Fruit fly (Drosophila melanogaster) whole organism, embryonic: ENCODE data around the gene CG34148.

Experiments
- BtbVII ChIP-seq: fragments of 200-800 bp; sonication (Bioruptor generic); optimal IDR thresholded peaks from 3 replicates; lab custom pipeline; 2017; ENCODE audit warnings: missing biosample characterization, mild to moderate bottlenecking, missing genetic modification characterization
- C15 ChIP-seq: fragments of 200-800 bp; sonication (Bioruptor generic); IDR thresholded peaks from 3 replicates; pipeline ENCODE4 v1.3.6; 2022; ENCODE audit warnings: missing biosample characterization, missing genetic modification characterization
- CG11456 ChIP-seq: fragments of 200-800 bp; sonication (Bioruptor generic); IDR thresholded peaks from 3 replicates; pipeline ENCODE4 v1.3.6; 2022; ENCODE audit warnings: missing biosample characterization, missing genetic modification characterization
- CG12104 ChIP-seq: fragments of 200-800 bp; sonication (Bioruptor generic); optimal IDR thresholded peaks from 3 replicates; lab custom pipeline; 2016; ENCODE audit warnings: missing biosample characterization, missing genetic modification characterization
- CG12659 ChIP-seq: fragments of 200-800 bp; sonication (Bioruptor generic); optimal IDR thresholded peaks from 3 replicates; lab custom pipeline; 2017; ENCODE audit warnings: mild to moderate bottlenecking, missing biosample characterization, missing genetic modification reagents, missing genetic modification characterization
- CG12769 ChIP-seq: fragments of 200-800 bp; sonication (Bioruptor generic); optimal IDR thresholded peaks from 2 replicates; lab custom pipeline; 2019; ENCODE audit warnings: missing biosample characterization, mild to moderate bottlenecking, missing genetic modification characterization, moderate library complexity
- CG14050 ChIP-seq: fragments of 200-800 bp; sonication (Bioruptor generic); IDR thresholded peaks from 3 replicates; pipeline ENCODE4 v1.3.6; 2022; ENCODE audit warnings: missing biosample characterization, missing genetic modification characterization
- CG14710 ChIP-seq: fragments of 200-800 bp; sonication (Bioruptor generic); optimal IDR thresholded peaks from 3 replicates; lab custom pipeline; 2019; ENCODE audit warnings: missing biosample characterization, mild to moderate bottlenecking, missing genetic modification characterization, moderate library complexity
- CG15073 ChIP-seq: fragments of 200-800 bp; sonication (Bioruptor generic); optimal IDR thresholded peaks from 2 replicates; lab custom pipeline; 2016; ENCODE audit warnings: missing biosample characterization, missing genetic modification characterization
- CG16779 ChIP-seq: fragments of 200-800 bp; sonication (Bioruptor generic); IDR thresholded peaks from 2 replicates; pipeline ENCODE4 v1.3.6; 2022; ENCODE audit warnings: missing biosample characterization, missing genetic modification characterization
- CG17568 ChIP-seq: fragments of 200-800 bp; sonication (Bioruptor generic); optimal IDR thresholded peaks from 2 replicates; lab custom pipeline; 2018; ENCODE audit warnings: missing biosample characterization, mild to moderate bottlenecking, missing genetic modification characterization, moderate library complexity
- CG17829 ChIP-seq: fragments of 200-800 bp; optimal IDR thresholded peaks from 2 replicates; lab custom pipeline; 2019; ENCODE audit warnings: missing biosample characterization, mild to moderate bottlenecking, missing genetic modification characterization, moderate library complexity
- CG2129 ChIP-seq: fragments of 200-800 bp; sonication (Bioruptor generic); IDR thresholded peaks from 2 replicates; pipeline ENCODE4 v1.3.6; 2022; ENCODE audit warnings: missing biosample characterization, missing genetic modification characterization; ENCODE audit not compliant: partially characterized antibody
- CG32772 ChIP-seq: fragments of 200-800 bp; sonication (Bioruptor generic); IDR thresholded peaks from 2 replicates; pipeline ENCODE4 v1.3.6; 2022; ENCODE audit warnings: missing biosample characterization, missing genetic modification characterization
- CG4424 ChIP-seq: fragments of 200-800 bp; sonication (Bioruptor generic); optimal IDR thresholded peaks from 3 replicates; lab custom pipeline; 2016; ENCODE audit warnings: missing biosample characterization, missing genetic modification characterization
- CG5953 ChIP-seq: fragments of 200-800 bp; sonication (Bioruptor generic); IDR thresholded peaks from 2 replicates; pipeline ENCODE4 v1.3.6; 2022; ENCODE audit warnings: missing biosample characterization, missing genetic modification characterization
- CG6683 ChIP-seq: fragments of 200-800 bp; sonication (Bioruptor generic); optimal IDR thresholded peaks from 2 replicates; lab custom pipeline; 2017; ENCODE audit warnings: missing biosample characterization, mild to moderate bottlenecking, missing genetic modification characterization, missing genetic modification reagents
- CG6791 ChIP-seq: fragments of 200-800 bp; sonication (Bioruptor generic); IDR thresholded peaks from 3 replicates; pipeline ENCODE4 v1.3.6; 2022; ENCODE audit warnings: missing biosample characterization, missing genetic modification characterization; ENCODE audit not compliant: partially characterized antibody
- CG7786 ChIP-seq: fragments of 200-800 bp; sonication (Bioruptor generic); optimal IDR thresholded peaks from 2 replicates; lab custom pipeline; 2016; ENCODE audit warnings: missing biosample characterization, missing genetic modification characterization
- CG8290 ChIP-seq, 3 experiments: fragments of 200-800 bp; sonication (Bioruptor generic); optimal IDR thresholded peaks; 2 replicates each; lab custom pipeline; 2016 to 2019; ENCODE audit warnings: missing biosample characterization in 3 of 3, missing genetic modification characterization in 3 of 3, mild to moderate bottlenecking in 2 of 3, moderate library complexity in 1 of 3
- CG9609 ChIP-seq: fragments of 200-800 bp; sonication (Bioruptor generic); optimal IDR thresholded peaks from 3 replicates; lab custom pipeline; 2016; ENCODE audit warnings: missing biosample characterization, missing genetic modification characterization
- Chrac-16 ChIP-seq: fragments of 200-800 bp; sonication (Bioruptor generic); optimal IDR thresholded peaks from 3 replicates; lab custom pipeline; 2016; ENCODE audit warnings: missing biosample characterization, missing genetic modification characterization
- CoRest ChIP-seq: fragments of 200-800 bp; sonication (Bioruptor generic); optimal IDR thresholded peaks from 3 replicates; lab custom pipeline; 2018; ENCODE audit warnings: missing biosample characterization, mild to moderate bottlenecking, missing genetic modification characterization, moderate library complexity
- Dad ChIP-seq: fragments of 200-800 bp; sonication (Bioruptor generic); optimal IDR thresholded peaks from 3 replicates; lab custom pipeline; 2016; ENCODE audit warnings: missing biosample characterization, missing genetic modification characterization
- HmgD ChIP-seq: fragments of 200-800 bp; sonication (Bioruptor generic); optimal IDR thresholded peaks from 3 replicates; lab custom pipeline; 2016; ENCODE audit warnings: missing biosample characterization, missing genetic modification characterization
- HmgZ ChIP-seq: fragments of 200-800 bp; sonication (Bioruptor generic); optimal IDR thresholded peaks from 2 replicates; lab custom pipeline; 2018; ENCODE audit warnings: missing biosample characterization, mild to moderate bottlenecking, missing genetic modification characterization
- Lhr ChIP-seq: fragments of 200-800 bp; sonication (Bioruptor generic); optimal IDR thresholded peaks from 3 replicates; lab custom pipeline; 2017; ENCODE audit warnings: mild to moderate bottlenecking, missing biosample characterization, missing genetic modification reagents, missing genetic modification characterization
- Mrtf ChIP-seq: fragments of 200-800 bp; sonication (Bioruptor generic); IDR thresholded peaks from 3 replicates; pipeline ENCODE4 v1.3.6; 2022; ENCODE audit warnings: missing biosample characterization, missing genetic modification characterization
- Myb ChIP-seq: fragments of 200-800 bp; sonication (Bioruptor generic); optimal IDR thresholded peaks from 2 replicates; lab custom pipeline; 2016; ENCODE audit warnings: missing biosample characterization, missing genetic modification characterization
- Ravus ChIP-seq: fragments of 200-800 bp; sonication (Bioruptor generic); IDR thresholded peaks from 2 replicates; pipeline ENCODE4 v1.3.6; 2022; ENCODE audit warnings: missing biosample characterization, missing genetic modification characterization
- Six4 ChIP-seq: fragments of 200-800 bp; sonication (Bioruptor generic); optimal IDR thresholded peaks from 2 replicates; lab custom pipeline; 2016; ENCODE audit warnings: missing biosample characterization, missing genetic modification characterization
- Spps ChIP-seq: fragments of 200-800 bp; sonication (Bioruptor generic); optimal IDR thresholded peaks from 2 replicates; lab custom pipeline; 2018; ENCODE audit warnings: missing biosample characterization, mild to moderate bottlenecking, missing genetic modification characterization
- Xbp1 ChIP-seq: fragments of 200-800 bp; sonication (Bioruptor generic); optimal IDR thresholded peaks from 3 replicates; lab custom pipeline; 2016; ENCODE audit warnings: missing biosample characterization, mild to moderate bottlenecking, missing genetic modification characterization
- bab2 ChIP-seq: fragments of 200-800 bp; sonication (Bioruptor generic); optimal IDR thresholded peaks from 2 replicates; lab custom pipeline; 2016; ENCODE audit warnings: missing biosample characterization, missing genetic modification characterization
- bigmax ChIP-seq: fragments of 200-800 bp; sonication (Bioruptor generic); optimal IDR thresholded peaks from 2 replicates; lab custom pipeline; 2018; ENCODE audit warnings: missing biosample characterization, mild to moderate bottlenecking, missing genetic modification characterization
- cato ChIP-seq: fragments of 200-800 bp; sonication (Bioruptor generic); optimal IDR thresholded peaks from 2 replicates; lab custom pipeline; 2016; ENCODE audit warnings: missing biosample characterization, missing genetic modification characterization, borderline replicate concordance
- ci ChIP-seq: fragments of 200-800 bp; sonication (Bioruptor generic); IDR thresholded peaks from 3 replicates; pipeline ENCODE4 v1.3.6; 2022; ENCODE audit warnings: missing biosample characterization, missing genetic modification characterization
- danr ChIP-seq: fragments of 200-800 bp; sonication (Bioruptor generic); IDR thresholded peaks from 2 replicates; pipeline ENCODE4 v1.3.6; 2022; ENCODE audit warnings: missing biosample characterization, missing genetic modification characterization
- dati ChIP-seq: fragments of 200-800 bp; sonication (Bioruptor generic); IDR thresholded peaks from 2 replicates; pipeline ENCODE4 v1.3.6; 2022; ENCODE audit warnings: missing biosample characterization, missing genetic modification characterization
- dysf ChIP-seq: fragments of 200-800 bp; sonication (Bioruptor generic); IDR thresholded peaks from 3 replicates; pipeline ENCODE4 v1.3.6; 2022; ENCODE audit warnings: missing biosample characterization, missing genetic modification characterization
- gt ChIP-seq: fragments of 200-800 bp; sonication (Bioruptor generic); IDR thresholded peaks from 2 replicates; pipeline ENCODE4 v1.3.6; 2022; ENCODE audit warnings: missing biosample characterization, missing genetic modification characterization
- hb ChIP-seq: fragments of 200-800 bp; sonication (Bioruptor generic); IDR thresholded peaks from 3 replicates; pipeline ENCODE4 v1.3.6; 2022; ENCODE audit warnings: missing biosample characterization, missing genetic modification characterization; ENCODE audit not compliant: partially characterized antibody
- lilli ChIP-seq: fragments of 200-800 bp; sonication (Bioruptor generic); optimal IDR thresholded peaks from 3 replicates; lab custom pipeline; 2016; ENCODE audit warnings: missing biosample characterization, missing genetic modification characterization
- luna ChIP-seq: fragments of 200-800 bp; sonication (Bioruptor generic); optimal IDR thresholded peaks from 2 replicates; lab custom pipeline; 2016; ENCODE audit warnings: missing biosample characterization, missing genetic modification characterization
- mld ChIP-seq: fragments of 200-800 bp; sonication (Bioruptor generic); IDR thresholded peaks from 3 replicates; pipeline ENCODE4 v1.3.6; 2022; ENCODE audit warnings: missing biosample characterization, missing genetic modification characterization; ENCODE audit not compliant: partially characterized antibody
- pfk ChIP-seq: fragments of 200-800 bp; sonication (Bioruptor generic); optimal IDR thresholded peaks from 2 replicates; lab custom pipeline; 2018; ENCODE audit warnings: missing biosample characterization, mild to moderate bottlenecking, missing genetic modification characterization, moderate library complexity
- sens-2 ChIP-seq: fragments of 200-800 bp; sonication (Bioruptor generic); IDR thresholded peaks from 2 replicates; pipeline ENCODE4 v1.3.6; 2022; ENCODE audit warnings: missing biosample characterization, missing genetic modification characterization
- seq ChIP-seq: fragments of 200-800 bp; sonication (Bioruptor generic); IDR thresholded peaks from 2 replicates; pipeline ENCODE4 v1.3.6; 2022; ENCODE audit warnings: missing biosample characterization, missing genetic modification characterization
- sisA ChIP-seq: fragments of 200-800 bp; sonication (Bioruptor generic); IDR thresholded peaks from 2 replicates; pipeline ENCODE4 v1.3.6; 2022; ENCODE audit warnings: missing biosample characterization, missing genetic modification characterization
- tio ChIP-seq: fragments of 200-800 bp; sonication (Bioruptor generic); optimal IDR thresholded peaks from 2 replicates; lab custom pipeline; 2017; ENCODE audit warnings: missing biosample characterization, missing genetic modification characterization, inconsistent platforms
- zen ChIP-seq: fragments of 200-800 bp; sonication (Bioruptor generic); optimal IDR thresholded peaks from 3 replicates; lab custom pipeline; 2018; ENCODE audit warnings: missing biosample characterization, mild to moderate bottlenecking, missing genetic modification characterization, moderate library complexity

Gene CG34148

dm6 chr3R:21849988-21850460 lies 28.5 kb downstream of the CG34148 start (continued):
- TF ChIP-seq CG11456 (no peak), Lhr (GFP tag; lab: Kevin White, UChicago) (peak; percentile 27), HmgD (no peak), danr (GFP tag; lab: Robert Waterston, UW) (no peak), pfk (GFP tag; lab: Kevin White, UChicago) (no peak), tio (GFP tag; lab: Kevin White, UChicago) (peak; percentile 27), CG12659 (peak; percentile 36), C15 (no peak), hb (no peak), dysf (GFP tag; lab: Robert Waterston, UW) (peak; percentile 40; the same call in 1 of the 3 replicates), bab2 (GFP tag; lab: Kevin White, UChicago) (peak; percentile 29), Xbp1 (peak; percentile 59), zen (tag; lab: Kevin White, UChicago) (peak; percentile 23), CG8290 (GFP tag; optimal IDR thresholded peaks at IDR 0.05; lab: Kevin White, UChicago) (peak; percentile 58), CG8290 (tag; optimal IDR thresholded peaks at IDR 0.05; lab: Kevin White, UChicago) (no peak), HmgZ (tag; lab: Kevin White, UChicago) (no peak), cato (GFP tag; lab: Kevin White, UChicago) (no peak), Ravus (GFP tag; lab: Robert Waterston, UW) (no peak), ci (GFP tag; lab: Robert Waterston, UW) (peak; percentile 64), CG17568 (no peak), CG14710 (tag; lab: Kevin White, UChicago) (peak; percentile 31), Six4 (peak; percentile 14), lilli (peak; percentile 64), Chrac-16 (peak; percentile 33), CG15073 (no peak), dati (GFP tag; lab: Robert Waterston, UW) (no peak), CG6791 (no peak), CG17829 (tag; lab: Kevin White, UChicago) (peak; percentile 22), BtbVII (GFP tag; lab: Kevin White, UChicago) (peak; percentile 28), CG12104 (no peak), CG16779 (no peak), CG2129 (no peak), sens-2 (GFP tag; lab: Robert Waterston, UW) (no peak), CG9609 (peak; percentile 36), luna (no peak), CG14050 (GFP tag; lab: Robert Waterston, UW) (no peak), CG7786 (GFP tag; lab: Kevin White, UChicago) (peak; percentile 23), sisA (GFP tag; lab: Robert Waterston, UW) (0 out of 2 replicates have a peak, but pooled peaks have one; percentile 26), CG5953 (GFP tag; lab: Robert Waterston, UW) (no peak), Spps (tag; lab: Kevin White, UChicago) (no peak), bigmax (no peak), gt (GFP tag; lab: Robert Waterston, UW) (no peak), Dad (GFP tag; lab: Kevin White, UChicago) (peak; percentile 22), CG12769 (no peak), CoRest (tag; lab: Kevin White, UChicago) (peak; percentile 55), Myb (GFP tag; lab: Kevin White, UChicago) (no peak), seq (no peak), CG4424 (peak; percentile 11), mld (GFP tag; lab: Robert Waterston, UW) (no peak), CG6683 (GFP tag; lab: Kevin White, UChicago) (no peak), CG32772 (GFP tag; lab: Robert Waterston, UW) (peak; percentile 54), Mrtf (GFP tag; lab: Robert Waterston, UW) (0 out of 3 replicates have a peak, but pooled peaks have one; percentile 40)
